Worm (Caenorhabditis elegans) whole organism, L3 larva: ENCODE results near the gene jtr-1.

ENCODE experiments used
- R02D3.7 ChIP-seq: fragments of 150-350 bp; optimal IDR thresholded peaks from 2 replicates; lab custom pipeline; 2014; ENCODE audit warnings: missing biosample characterization, missing genetic modification characterization
- aly-2 ChIP-seq: fragments of 150-350 bp; optimal IDR thresholded peaks from 2 replicates; lab custom pipeline; 2014; ENCODE audit warnings: missing biosample characterization, missing genetic modification characterization
- ama-1 ChIP-seq: fragments of 150-350 bp; optimal IDR thresholded peaks from 2 replicates; lab custom pipeline; 2018
- ceh-28 ChIP-seq: fragments of 150-350 bp; optimal IDR thresholded peaks from 2 replicates; lab custom pipeline; 2014; ENCODE audit warnings: missing biosample characterization, missing genetic modification reagents, missing genetic modification characterization
- ceh-9 ChIP-seq: sonication (generic microtip); optimal IDR thresholded peaks from 2 replicates; lab custom pipeline; 2018; ENCODE audit warnings: missing biosample characterization, missing genetic modification characterization
- daf-12 ChIP-seq: fragments of 150-350 bp; optimal IDR thresholded peaks from 2 replicates; lab custom pipeline; 2014; ENCODE audit warnings: missing biosample characterization, missing genetic modification reagents, missing genetic modification characterization
- elt-1 ChIP-seq: fragments of 150-350 bp; optimal IDR thresholded peaks from 2 replicates; lab custom pipeline; 2014; ENCODE audit warnings: missing biosample characterization, missing genetic modification characterization
- elt-2 ChIP-seq: sonication (generic microtip); optimal IDR thresholded peaks from 2 replicates; lab custom pipeline; 2016; ENCODE audit warnings: missing genetic modification reagents, mild to moderate bottlenecking, missing genetic modification characterization, missing compliant biosample characterization
- eor-1 ChIP-seq, 2 experiments: fragments of 150-350 bp; optimal IDR thresholded peaks; 2 replicates each; lab custom pipeline; 2014 to 2018; ENCODE audit warnings: missing biosample characterization in 2 of 2, missing genetic modification characterization in 2 of 2
- fkh-2 ChIP-seq: fragments of 150-350 bp; optimal IDR thresholded peaks from 2 replicates; lab custom pipeline; 2014; ENCODE audit warnings: missing biosample characterization, missing genetic modification reagents, missing genetic modification characterization
- fos-1 ChIP-seq: fragments of 150-350 bp; optimal IDR thresholded peaks from 2 replicates; lab custom pipeline; 2014; ENCODE audit warnings: missing biosample characterization, missing genetic modification characterization
- jun-1 ChIP-seq: fragments of 150-350 bp; optimal IDR thresholded peaks from 2 replicates; lab custom pipeline; 2014; ENCODE audit warnings: missing biosample characterization, missing genetic modification reagents, missing genetic modification characterization
- lin-39 ChIP-seq: fragments of 150-350 bp; optimal IDR thresholded peaks from 2 replicates; lab custom pipeline; 2018; ENCODE audit warnings: missing biosample characterization, missing genetic modification reagents, missing genetic modification characterization
- lsy-12 ChIP-seq: sonication (generic microtip); optimal IDR thresholded peaks from 2 replicates; lab custom pipeline; 2016; ENCODE audit warnings: mild to moderate bottlenecking, missing genetic modification characterization, missing compliant biosample characterization
- mml-1 ChIP-seq: fragments of 150-350 bp; sonication (generic microtip); optimal IDR thresholded peaks from 3 replicates; lab custom pipeline; 2014; ENCODE audit warnings: missing biosample characterization, missing genetic modification characterization
- nfya-1 ChIP-seq: sonication (generic microtip); optimal IDR thresholded peaks from 2 replicates; lab custom pipeline; 2017; ENCODE audit warnings: missing genetic modification characterization, mild to moderate bottlenecking, missing compliant biosample characterization, antibody characterized with exemption, moderate library complexity; ENCODE audit not compliant: insufficient read depth
- nhr-12 ChIP-seq: fragments of 150-350 bp; optimal IDR thresholded peaks from 2 replicates; lab custom pipeline; 2014; ENCODE audit warnings: missing biosample characterization, missing genetic modification characterization
- nhr-25 ChIP-seq: sonication (generic microtip); optimal IDR thresholded peaks from 2 replicates; lab custom pipeline; 2017; ENCODE audit warnings: missing biosample characterization, missing genetic modification characterization
- nhr-43 ChIP-seq: sonication (generic microtip); optimal IDR thresholded peaks from 2 replicates; lab custom pipeline; 2016; ENCODE audit warnings: mild to moderate bottlenecking, missing genetic modification characterization, missing compliant biosample characterization; ENCODE audit not compliant: poor library complexity, severe bottlenecking
- nhr-76 ChIP-seq: fragments of 150-350 bp; sonication (generic microtip); optimal IDR thresholded peaks from 5 replicates; lab custom pipeline; 2014; ENCODE audit warnings: missing biosample characterization, missing genetic modification characterization
- nhr-77 ChIP-seq: fragments of 150-350 bp; optimal IDR thresholded peaks from 2 replicates; lab custom pipeline; 2014; ENCODE audit warnings: missing biosample characterization, missing genetic modification characterization
- pha-4 ChIP-seq: fragments of 150-350 bp; optimal IDR thresholded peaks from 2 replicates; lab custom pipeline; 2014; ENCODE audit warnings: missing biosample characterization, missing genetic modification reagents, missing genetic modification characterization
- pqm-1 ChIP-seq: fragments of 150-350 bp; optimal IDR thresholded peaks from 2 replicates; lab custom pipeline; 2017; ENCODE audit warnings: missing biosample characterization, missing genetic modification characterization, inconsistent platforms
- skn-1 ChIP-seq: fragments of 150-350 bp; optimal IDR thresholded peaks from 2 replicates; lab custom pipeline; 2014; ENCODE audit warnings: missing biosample characterization, missing genetic modification characterization
- unc-39 ChIP-seq: sonication (generic microtip); optimal IDR thresholded peaks from 4 replicates; lab custom pipeline; 2017; ENCODE audit warnings: missing biosample characterization, missing genetic modification characterization
- zag-1 ChIP-seq: fragments of 150-350 bp; optimal IDR thresholded peaks from 2 replicates; lab custom pipeline; 2014; ENCODE audit warnings: missing biosample characterization, missing genetic modification characterization
- ztf-11 ChIP-seq: fragments of 150-350 bp; optimal IDR thresholded peaks from 2 replicates; lab custom pipeline; 2014; ENCODE audit warnings: missing biosample characterization, missing genetic modification characterization
- ztf-4 ChIP-seq: fragments of 150-350 bp; optimal IDR thresholded peaks from 2 replicates; lab custom pipeline; 2014; ENCODE audit warnings: missing biosample characterization, missing genetic modification characterization

Gene jtr-1

ce11 chrIV:1455006-1455405 lies 34.3 kb downstream of the jtr-1 start:
- TF ChIP-seq elt-2 (tag; lab: Kevin White, UChicago): peak; percentile 77
- peak; percentile 60 for TF ChIP-seq pqm-1 (tag; lab: Kevin White, UChicago)
- peak; percentile 54 for TF ChIP-seq lin-39
- TF ChIP-seq pha-4 (tag; lab: Kevin White, UChicago): peak; percentile 41
- peak; percentile 5 for TF ChIP-seq ama-1 (lab: Kevin White, UChicago)
- TF ChIP-seq jun-1 (tag; lab: Kevin White, UChicago): peak; percentile 5
- TF ChIP-seq skn-1: peak; percentile 68
- no peak for TF ChIP-seq nhr-12 (tag; lab: Kevin White, UChicago)
- no peak for TF ChIP-seq lsy-12 (tag; lab: Kevin White, UChicago)

ce11 chrIV:1456775-1457174 lies 36.0 kb downstream of the jtr-1 start, which contains the start of gene nadk-1:
Gene nadk-1 (plus strand): TSS chrIV:1457075.
- TF ChIP-seq R02D3.7 (no peak), ztf-11 (no peak), ceh-9 (no peak), aly-2 (tag; lab: Kevin White, UChicago) (no peak), nhr-77 (tag; lab: Kevin White, UChicago) (no peak), ceh-28 (tag; lab: Kevin White, UChicago) (no peak), nhr-76 (tag; lab: Kevin White, UChicago) (no peak), ztf-4 (tag; lab: Kevin White, UChicago) (no peak), fkh-2 (no peak), skn-1 (no peak), fos-1 (no peak), pha-4 (tag; lab: Kevin White, UChicago) (no peak)

- TF ChIP-seq elt-1 (tag; lab: Kevin White, UChicago) (no peak), nhr-43 (tag; lab: Kevin White, UChicago) (peak; percentile 10)
These were observed 37.5 kb downstream of the jtr-1 start for ce11 chrIV:1458192-1458591.

DNA sequence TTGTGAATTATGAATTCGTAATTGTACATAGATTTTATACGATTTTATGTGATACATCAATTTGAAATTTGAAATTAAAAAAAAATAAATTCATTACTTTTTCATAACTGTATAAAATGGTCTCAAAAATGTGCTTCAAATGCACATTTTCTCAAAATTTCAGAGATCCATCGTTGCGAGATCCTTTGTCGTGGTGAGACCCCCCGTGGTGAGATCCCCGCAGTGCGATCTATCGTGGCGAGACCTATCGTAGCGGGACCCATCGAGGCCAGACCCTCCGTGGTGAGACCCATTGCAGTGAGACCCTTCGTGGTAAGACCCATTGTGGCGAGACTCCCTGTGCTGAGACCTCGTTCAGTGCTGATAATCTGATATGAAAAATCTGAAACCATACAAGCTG lies 38.7 kb downstream of the jtr-1 start:
- TF ChIP-seq nhr-25 (no peak), nhr-43 (tag; lab: Kevin White, UChicago) (peak; percentile 20), ceh-28 (tag; lab: Kevin White, UChicago) (no peak)
- TF ChIP-seq, all 47 proteins: peak for 1

DNA sequence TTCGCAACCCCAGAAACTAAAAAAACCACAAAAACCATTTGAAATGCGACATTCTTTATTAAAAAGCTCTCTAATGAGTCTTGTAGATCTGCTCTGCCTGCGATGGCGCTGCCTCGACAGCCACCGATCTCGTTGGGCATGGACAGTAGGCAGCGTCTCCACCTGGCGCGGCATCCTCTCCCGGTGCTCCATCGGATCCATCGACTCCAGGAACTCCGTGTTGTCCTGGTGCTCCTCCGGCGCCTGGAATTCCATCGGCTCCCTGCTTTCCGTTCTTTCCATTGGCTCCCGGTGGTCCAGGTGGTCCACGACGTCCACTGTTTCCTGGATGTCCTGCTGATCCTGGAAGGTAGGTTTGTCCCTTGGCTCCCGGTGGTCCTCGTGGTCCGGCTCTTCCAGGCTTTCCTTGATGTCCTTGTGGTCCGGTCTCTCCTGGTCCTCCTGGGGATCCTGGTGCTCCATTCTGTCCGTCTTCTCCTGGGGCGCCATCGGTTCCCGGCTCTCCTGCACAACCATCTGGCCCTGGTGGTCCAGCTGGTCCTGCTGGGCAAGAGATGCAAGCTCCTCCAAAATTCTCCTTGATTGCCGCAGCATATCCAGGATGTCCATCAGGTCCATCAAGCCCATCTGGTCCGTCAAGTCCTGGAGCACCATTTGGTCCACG lies 39.2 kb downstream of the jtr-1 start:
- TF ChIP-seq pha-4 (tag; lab: Kevin White, UChicago) (no peak), aly-2 (tag; lab: Kevin White, UChicago) (no peak), unc-39 (tag; lab: Kevin White, UChicago) (no peak), R02D3.7 (no peak), eor-1 (tag; optimal IDR thresholded peaks at IDR 0.05; lab: Kevin White, UChicago) (no peak), elt-2 (tag; lab: Kevin White, UChicago) (no peak), ceh-9 (no peak), zag-1 (tag; lab: Kevin White, UChicago) (no peak)
- TF ChIP-seq, all 47 proteins: peak for 0

- no peak for TF ChIP-seq lin-39
- no peak for TF ChIP-seq nfya-1
- TF ChIP-seq daf-12 (tag; lab: Kevin White, UChicago): no peak
- no peak for TF ChIP-seq mml-1
These were observed 40.0 kb downstream of the jtr-1 start, which contains the start of gene col-106 for ce11 chrIV:1460686-1461085. Gene col-106 (minus strand): TSS chrIV:1460786.

- TF ChIP-seq daf-12 (tag; lab: Kevin White, UChicago): no peak
- no peak for TF ChIP-seq fkh-2
- no peak for TF ChIP-seq ama-1 (lab: Kevin White, UChicago)
- no peak for TF ChIP-seq pha-4 (tag; lab: Kevin White, UChicago)
These were observed 40.7 kb downstream of the jtr-1 start for ce11 chrIV:1461463-1461862.
